Fruit fly (Drosophila melanogaster) whole organism, pupa: ENCODE measurements around the gene Gs2.

Source experiments
- CG32121 ChIP-seq: fragments of 200-800 bp; sonication (Bioruptor generic); IDR thresholded peaks from 2 replicates; pipeline ENCODE4 v1.3.6; 2022; ENCODE audit warnings: missing biosample characterization, missing genetic modification characterization
- CG34367 ChIP-seq: fragments of 200-800 bp; sonication (Bioruptor generic); optimal IDR thresholded peaks from 2 replicates; lab custom pipeline; 2018; ENCODE audit warnings: missing biosample characterization, mild to moderate bottlenecking, missing genetic modification characterization
- CG4496 ChIP-seq: fragments of 200-800 bp; sonication (Bioruptor generic); IDR thresholded peaks from 3 replicates; pipeline ENCODE4 v1.3.6; 2022; ENCODE audit warnings: missing biosample characterization, missing genetic modification characterization
- CG8301 ChIP-seq: fragments of 200-800 bp; sonication (Bioruptor generic); optimal IDR thresholded peaks from 2 replicates; lab custom pipeline; 2018; ENCODE audit warnings: missing biosample characterization, mild to moderate bottlenecking, missing genetic modification characterization
- EcR ChIP-seq: fragments of 200-800 bp; sonication (Bioruptor generic); optimal IDR thresholded peaks from 3 replicates; lab custom pipeline; 2019; ENCODE audit warnings: missing biosample characterization, missing genetic modification characterization, mild to moderate bottlenecking, moderate library complexity, missing genetic modification reagents
- Ets98B ChIP-seq: fragments of 200-800 bp; sonication (Bioruptor generic); IDR thresholded peaks from 2 replicates; pipeline ENCODE4 v1.3.6; 2022; ENCODE audit warnings: missing biosample characterization, missing genetic modification characterization
- Pif1B ChIP-seq: fragments of 200-800 bp; sonication (Bioruptor generic); optimal IDR thresholded peaks from 3 replicates; lab custom pipeline; 2016; ENCODE audit warnings: missing biosample characterization, missing genetic modification characterization

DNA sequence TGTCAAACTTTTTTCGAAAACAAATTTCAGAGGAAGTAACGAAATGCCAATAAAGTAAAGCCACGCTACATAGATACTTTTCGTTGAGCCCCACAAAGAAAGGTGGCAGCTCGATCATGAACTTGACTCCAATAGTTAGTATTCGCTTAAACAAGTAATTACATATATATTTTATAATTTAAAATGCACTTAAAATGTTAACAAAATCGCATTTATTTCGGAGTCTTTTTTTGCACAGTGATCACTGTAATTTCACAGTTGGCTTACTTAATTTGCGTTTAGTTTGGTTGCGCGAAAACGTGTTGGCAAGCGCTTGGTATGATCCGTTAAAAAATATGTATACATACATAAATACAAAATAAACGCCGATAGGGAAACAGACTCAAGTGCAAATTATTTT, 29.0 kb downstream of the Gs2 start:
- no peak for TF ChIP-seq EcR (GFP tag; lab: Kevin White, UChicago)
- no peak for TF ChIP-seq Pif1B (GFP tag; lab: Kevin White, UChicago)
- TF ChIP-seq CG4496, result 0 out of 3 replicates have a peak, but pooled peaks have one; percentile 48
- no peak for TF ChIP-seq CG34367 (tag; lab: Kevin White, UChicago)
- no peak for TF ChIP-seq CG32121
- no peak for TF ChIP-seq CG8301 (tag; lab: Kevin White, UChicago)
- peak; percentile 48; the same call in 1 of the 2 replicates for TF ChIP-seq Ets98B (GFP tag; lab: Robert Waterston, UW)
